Fruit fly (Drosophila melanogaster): ENCODE measurements around the gene CG11854.

Gene CG11854

DNA sequence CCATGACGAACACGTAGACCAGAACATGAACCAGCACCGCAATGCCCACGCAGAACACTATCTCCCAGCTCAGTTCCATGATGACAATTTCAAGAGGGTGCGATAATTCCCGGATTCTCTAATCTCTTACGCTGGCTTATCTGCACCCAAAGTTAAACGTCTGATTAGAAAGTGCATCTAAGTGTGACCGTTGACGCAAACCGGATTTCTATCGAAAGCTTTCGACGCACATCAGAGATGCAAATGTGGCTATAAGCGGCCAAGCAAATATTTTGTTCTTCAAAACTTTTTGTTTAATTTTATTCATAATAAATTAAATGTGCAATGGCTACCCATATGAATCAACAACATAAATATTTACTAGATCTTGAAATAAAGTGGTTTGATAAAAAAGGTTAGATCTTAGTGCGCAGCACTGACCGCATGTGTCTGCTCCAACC is 20.5 kb downstream of the CG11854 start, which contains the start of the genes Kdsr and CG11858 (continued):
- TF ChIP-seq ewg (GFP tag; optimal IDR thresholded peaks at IDR 0.05) (no peak), twi (tag; optimal IDR thresholded peaks at IDR 0.05) (peak; percentile 30), CG2120 (GFP tag; optimal IDR thresholded peaks at IDR 0.05) (peak; percentile 82), jigr1 (GFP tag; IDR thresholded peaks at IDR 0.05) (no peak), chn (GFP tag; optimal IDR thresholded peaks at IDR 0.05) (peak; percentile 65), CG13287 (GFP tag; IDR thresholded peaks at IDR 0.05; ENCODE audit: partially characterized antibody) (peak; percentile 64; the same call in 1 of the 2 replicates), CG17912 (GFP tag; optimal IDR thresholded peaks at IDR 0.05) (no peak), CG10979 (tag; optimal IDR thresholded peaks at IDR 0.05) (peak; percentile 53), CG6854 (GFP tag; optimal IDR thresholded peaks at IDR 0.05) (no peak), CG33213 (GFP tag; optimal IDR thresholded peaks at IDR 0.05) (peak; percentile 51), CG10543 (GFP tag; optimal IDR thresholded peaks at IDR 0.05) (peak; percentile 59), Gug (GFP tag; IDR thresholded peaks at IDR 0.05) (no peak), crol (GFP tag; IDR thresholded peaks at IDR 0.05) (no peak), CG13424 (tag; optimal IDR thresholded peaks at IDR 0.05) (peak; percentile 69), CG10147 (GFP tag; optimal IDR thresholded peaks at IDR 0.05) (peak; percentile 63), CG8290 (GFP tag; optimal IDR thresholded peaks at IDR 0.05) (peak; percentile 1), CG8290 (tag; optimal IDR thresholded peaks at IDR 0.05) (peak in 1 of 2 experiments; percentile 14), Doc3 (GFP tag; IDR thresholded peaks at IDR 0.05; ENCODE audit: partially characterized antibody) (no peak), CG4730 (GFP tag; IDR thresholded peaks at IDR 0.05) (peak; percentile 37; the same call in 1 of the 2 replicates), Nf-YC (tag; optimal IDR thresholded peaks at IDR 0.05) (peak; percentile 60), unpg (GFP tag; optimal IDR thresholded peaks at IDR 0.05) (peak; percentile 72), Meics (GFP tag; optimal IDR thresholded peaks at IDR 0.05) (peak; percentile 61), hkb (optimal IDR thresholded peaks at IDR 0.05) (peak; percentile 29), hkb (GFP tag; IDR thresholded peaks at IDR 0.05) (peak; percentile 66), MESR4 (GFP tag; optimal IDR thresholded peaks at IDR 0.05) (peak; percentile 43), Bgb (GFP tag; IDR thresholded peaks at IDR 0.05; ENCODE audit: partially characterized antibody) (no peak), BtbVII (GFP tag; optimal IDR thresholded peaks at IDR 0.05) (no peak), gcm2 (GFP tag; optimal IDR thresholded peaks at IDR 0.05) (peak; percentile 28), CG11456 (GFP tag; IDR thresholded peaks at IDR 0.05) (0 out of 3 replicates have a peak, but pooled peaks have one; percentile 34), CG11696 (GFP tag; IDR thresholded peaks at IDR 0.05) (no peak), E2f1 (GFP tag; IDR thresholded peaks at IDR 0.05) (peak; percentile 40; the same call in 1 of the 2 replicates), Gsc (GFP tag; IDR thresholded peaks at IDR 0.05) (no peak), PHDP (tag; optimal IDR thresholded peaks at IDR 0.05) (peak; percentile 75), stc (GFP tag; IDR thresholded peaks at IDR 0.05) (0 out of 2 replicates have a peak, but pooled peaks have one; percentile 10), cad (GFP tag; optimal IDR thresholded peaks at IDR 0.05) (no peak), pnt (GFP tag; optimal IDR thresholded peaks at IDR 0.05) (peak; percentile 21), CG11695 (GFP tag; IDR thresholded peaks at IDR 0.05) (no peak), ken (GFP tag; IDR thresholded peaks at IDR 0.05) (peak; percentile 70; the same call in 2 of the 3 replicates), Bteb2 (GFP tag; optimal IDR thresholded peaks at IDR 0.05) (peak; percentile 68), ato (GFP tag; IDR thresholded peaks at IDR 0.05; ENCODE audit: partially characterized antibody) (no peak), corto (GFP tag; optimal IDR thresholded peaks at IDR 0.05) (no peak), CG14014 (GFP tag; IDR thresholded peaks at IDR 0.05) (peak; percentile 77), slp2 (GFP tag; optimal IDR thresholded peaks at IDR 0.05) (no peak), CG4820 (GFP tag; optimal IDR thresholded peaks at IDR 0.05) (peak; percentile 23), CG12659 (GFP tag; optimal IDR thresholded peaks at IDR 0.05) (peak; percentile 66), CG31224 (GFP tag; IDR thresholded peaks at IDR 0.05) (peak; percentile 42; the same call in 1 of the 2 replicates), CG17328 (GFP tag; IDR thresholded peaks at IDR 0.05) (peak; percentile 65), maf-S (GFP tag; optimal IDR thresholded peaks at IDR 0.05) (peak; percentile 40), rib (GFP tag; IDR thresholded peaks at IDR 0.05) (peak; percentile 38; the same call in 1 of the 2 replicates), CG2116 (GFP tag; optimal IDR thresholded peaks at IDR 0.05) (peak; percentile 63), Aef1 (GFP tag; IDR thresholded peaks at IDR 0.05) (peak; percentile 53)
